Worm (Caenorhabditis elegans) whole organism, early embryonic: Measurements from ENCODE around the gene F34D10.4.

Experiments used
- B0310.2 ChIP-seq: sonication (generic microtip); optimal IDR thresholded peaks from 2 replicates; lab custom pipeline; 2016; ENCODE audit warnings: mild to moderate bottlenecking, missing genetic modification characterization, missing compliant biosample characterization
- F13C5.2 ChIP-seq: sonication (generic microtip); optimal IDR thresholded peaks from 2 replicates; lab custom pipeline; 2017; ENCODE audit warnings: mild to moderate bottlenecking, missing genetic modification characterization, inconsistent platforms, missing compliant biosample characterization
- aly-1 ChIP-seq: sonication (generic microtip); optimal IDR thresholded peaks from 2 replicates; lab custom pipeline; 2016; ENCODE audit warnings: missing genetic modification characterization, missing compliant biosample characterization
- ama-1 ChIP-seq: fragments of 150-350 bp; optimal IDR thresholded peaks from 2 replicates; lab custom pipeline; 2014
- ceh-13 ChIP-seq: fragments of 200-800 bp; sonication (Bioruptor generic); optimal IDR thresholded peaks from 2 replicates; lab custom pipeline; 2018; ENCODE audit warnings: mild to moderate bottlenecking, missing genetic modification characterization, missing compliant biosample characterization
- ceh-36 ChIP-seq: sonication (generic microtip); optimal IDR thresholded peaks from 2 replicates; lab custom pipeline; 2016; ENCODE audit warnings: missing genetic modification characterization, inconsistent platforms, missing compliant biosample characterization
- ets-7 ChIP-seq: sonication (generic microtip); optimal IDR thresholded peaks from 2 replicates; lab custom pipeline; 2016; ENCODE audit warnings: missing genotype, missing genetic modification characterization, missing compliant biosample characterization
- flt-1 ChIP-seq: fragments of 200-800 bp; sonication (Bioruptor generic); IDR thresholded peaks from 2 replicates; pipeline ENCODE4 v1.3.6; 2022; ENCODE audit warnings: missing genetic modification characterization, missing compliant biosample characterization
- hmbx-1 ChIP-seq: sonication (generic microtip); optimal IDR thresholded peaks from 2 replicates; lab custom pipeline; 2016; ENCODE audit warnings: mild to moderate bottlenecking, missing genetic modification characterization, missing compliant biosample characterization
- hmg-4 ChIP-seq: fragments of 200-800 bp; sonication (Bioruptor generic); optimal IDR thresholded peaks from 2 replicates; lab custom pipeline; 2018; ENCODE audit warnings: mild to moderate bottlenecking, missing genetic modification characterization, missing compliant biosample characterization
- hnd-1 ChIP-seq: sonication (generic microtip); optimal IDR thresholded peaks from 2 replicates; lab custom pipeline; 2016; ENCODE audit warnings: missing genetic modification characterization, missing compliant biosample characterization
- pes-1 ChIP-seq: fragments of 200-800 bp; sonication (Bioruptor generic); IDR thresholded peaks from 2 replicates; pipeline ENCODE4 v1.3.6; 2022; ENCODE audit warnings: missing genetic modification reagents, missing genetic modification characterization, missing compliant biosample characterization
- scrt-1 ChIP-seq: fragments of 200-800 bp; sonication (Bioruptor generic); IDR thresholded peaks from 2 replicates; pipeline ENCODE4 v1.3.6; 2022; ENCODE audit warnings: missing genetic modification characterization, missing compliant biosample characterization
- sea-1 ChIP-seq: fragments of 200-800 bp; sonication (Bioruptor generic); conservative IDR thresholded peaks from 2 replicates; pipeline ENCODE4 v1.3.6; 2022; ENCODE audit warnings: missing genetic modification characterization, missing compliant biosample characterization
- tbx-11 ChIP-seq: fragments of 200-800 bp; sonication (Bioruptor generic); IDR thresholded peaks from 2 replicates; pipeline ENCODE4 v1.3.6; 2022; ENCODE audit warnings: missing genetic modification characterization, missing compliant biosample characterization
- tbx-37 ChIP-seq: fragments of 200-800 bp; sonication (Bioruptor generic); conservative IDR thresholded peaks from 2 replicates; pipeline ENCODE4 v1.3.6; 2022; ENCODE audit warnings: missing genetic modification reagents, missing genetic modification characterization, missing compliant biosample characterization
- tra-4 ChIP-seq: sonication (generic microtip); optimal IDR thresholded peaks from 2 replicates; lab custom pipeline; 2017; ENCODE audit warnings: missing genetic modification characterization, missing compliant biosample characterization

The F34D10.4 gene

DNA sequence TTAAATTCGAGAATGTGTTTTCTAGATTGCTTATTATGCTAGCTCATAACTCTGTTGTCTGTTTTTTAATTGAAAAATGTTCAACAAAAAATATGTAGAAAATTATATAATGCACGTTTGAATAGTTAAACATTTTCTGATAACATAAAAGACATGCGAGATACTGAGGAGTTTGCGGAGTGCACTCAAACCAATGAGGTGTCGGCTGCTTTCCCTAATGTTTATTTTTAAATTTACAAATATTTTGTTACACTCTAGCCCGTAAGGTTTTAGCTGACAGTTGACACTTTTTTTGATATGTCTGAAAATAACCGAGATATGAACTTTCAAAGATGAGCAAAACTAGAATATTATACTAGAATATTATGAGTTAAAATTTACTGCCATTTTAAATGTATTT lies 28.2 kb downstream of the F34D10.4 start:
- TF ChIP-seq ama-1 (lab: Kevin White, UChicago) = no peak
- no peak for TF ChIP-seq tbx-11 (GFP tag; lab: Robert Waterston, UW)
- no peak for TF ChIP-seq ceh-13 (GFP tag; lab: Kevin White, UChicago)
- TF ChIP-seq hmbx-1 (tag; lab: Kevin White, UChicago) = no peak
- no peak for TF ChIP-seq tbx-37 (GFP tag; lab: Robert Waterston, UW)
- no peak for TF ChIP-seq B0310.2 (tag; lab: Kevin White, UChicago)
- TF ChIP-seq hmg-4 (GFP tag; lab: Kevin White, UChicago) = no peak
- TF ChIP-seq sea-1 (GFP tag; lab: Robert Waterston, UW) = no peak
- TF ChIP-seq F13C5.2 (tag; lab: Kevin White, UChicago) = no peak
- no peak for TF ChIP-seq ets-7 (tag; lab: Kevin White, UChicago)

DNA sequence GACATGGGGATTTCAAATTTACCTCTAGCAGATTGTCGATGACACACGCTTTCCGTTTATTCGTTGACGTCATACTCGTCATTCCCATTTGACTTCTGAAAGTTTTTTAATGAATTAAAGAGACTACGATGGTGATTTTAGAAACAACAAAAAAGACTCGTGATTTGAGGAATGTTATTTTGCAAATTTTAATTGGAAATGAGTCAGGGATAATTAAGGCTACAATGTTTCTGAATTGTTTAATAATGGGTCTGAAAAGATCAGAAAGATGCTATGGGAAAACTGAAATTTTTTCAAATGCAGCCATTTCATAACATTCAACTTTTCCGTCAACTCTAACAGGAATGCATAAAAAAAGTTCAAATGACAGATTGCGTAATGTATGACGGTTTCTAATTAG lies 29.1 kb downstream of the F34D10.4 start, which contains the start of gene C44F1.1:
TSS of gene C44F1.1 (minus strand) at position 101 of the 400 bp plus-strand sequence.
- TF ChIP-seq scrt-1 = no peak
- no peak for TF ChIP-seq ceh-36 (tag; lab: Kevin White, UChicago)
- no peak for TF ChIP-seq ama-1 (lab: Kevin White, UChicago)
- no peak for TF ChIP-seq ceh-13 (GFP tag; lab: Kevin White, UChicago)
- TF ChIP-seq hmg-4 (GFP tag; lab: Kevin White, UChicago) = no peak
- TF ChIP-seq flt-1 = no peak
- no peak for TF ChIP-seq tbx-11 (GFP tag; lab: Robert Waterston, UW)
- TF ChIP-seq pes-1 (GFP tag; lab: Robert Waterston, UW) = no peak
- TF ChIP-seq hmbx-1 (tag; lab: Kevin White, UChicago) = no peak
- TF ChIP-seq ets-7 (tag; lab: Kevin White, UChicago) = no peak
- TF ChIP-seq F13C5.2 (tag; lab: Kevin White, UChicago) = no peak

DNA sequence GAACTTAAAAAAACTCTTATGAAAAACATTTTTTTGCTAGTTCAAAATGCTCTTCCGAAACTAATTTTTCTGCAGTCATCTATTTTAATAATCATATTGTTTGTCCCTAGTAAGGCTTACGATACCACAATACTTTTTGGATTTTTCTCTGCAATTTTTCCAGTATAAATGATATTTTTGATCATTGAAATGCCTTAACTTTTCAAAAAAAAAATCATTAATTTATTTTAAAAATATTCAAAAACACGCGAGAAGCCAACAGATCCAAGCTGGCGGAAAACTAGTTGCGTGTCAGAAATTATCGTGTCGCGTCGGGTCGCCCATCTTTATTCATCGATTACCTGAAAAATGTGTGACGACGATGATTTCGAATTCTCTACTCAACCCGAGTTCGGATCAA lies 31.8 kb downstream of the F34D10.4 start, which contains the start of gene gmeb-3:
TSS of gene gmeb-3 (plus strand) at position 301 of the 400 bp plus-strand sequence.
- no peak for TF ChIP-seq tbx-37 (GFP tag; lab: Robert Waterston, UW)
- TF ChIP-seq aly-1 = no peak
- TF ChIP-seq tbx-11 (GFP tag; lab: Robert Waterston, UW) = no peak
- TF ChIP-seq ceh-13 (GFP tag; lab: Kevin White, UChicago) = no peak
- no peak for TF ChIP-seq scrt-1
- no peak for TF ChIP-seq flt-1
- no peak for TF ChIP-seq B0310.2 (tag; lab: Kevin White, UChicago)
- TF ChIP-seq sea-1 (GFP tag; lab: Robert Waterston, UW) = no peak
- TF ChIP-seq hmg-4 (GFP tag; lab: Kevin White, UChicago) = no peak
- TF ChIP-seq F13C5.2 (tag; lab: Kevin White, UChicago) = no peak
- no peak for TF ChIP-seq hmbx-1 (tag; lab: Kevin White, UChicago)

DNA sequence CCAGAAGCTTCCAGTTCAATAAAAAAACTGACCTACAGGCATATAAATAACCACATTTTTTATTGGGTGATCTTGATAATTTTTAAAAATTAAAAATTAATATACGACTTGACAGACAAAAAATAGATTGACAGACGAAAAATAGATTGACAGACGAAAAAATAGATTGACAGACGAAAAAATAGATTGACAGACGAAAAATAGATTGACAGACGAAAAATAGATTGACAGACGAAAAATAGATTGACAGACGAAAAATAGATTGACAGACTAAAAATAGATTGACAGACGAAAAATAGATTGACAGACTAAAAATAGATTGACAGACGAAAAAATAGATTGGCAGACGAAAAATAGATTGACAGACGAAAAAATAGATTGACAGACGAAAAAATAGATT lies 34.0 kb downstream of the F34D10.4 start:
- TF ChIP-seq tbx-11 (GFP tag; lab: Robert Waterston, UW) (peak; percentile 87), tbx-37 (GFP tag; lab: Robert Waterston, UW) (peak; percentile 78), sea-1 (GFP tag; lab: Robert Waterston, UW) (peak; percentile 83), pes-1 (GFP tag; lab: Robert Waterston, UW) (peak; percentile 33; the same call in 1 of the 2 replicates)

DNA sequence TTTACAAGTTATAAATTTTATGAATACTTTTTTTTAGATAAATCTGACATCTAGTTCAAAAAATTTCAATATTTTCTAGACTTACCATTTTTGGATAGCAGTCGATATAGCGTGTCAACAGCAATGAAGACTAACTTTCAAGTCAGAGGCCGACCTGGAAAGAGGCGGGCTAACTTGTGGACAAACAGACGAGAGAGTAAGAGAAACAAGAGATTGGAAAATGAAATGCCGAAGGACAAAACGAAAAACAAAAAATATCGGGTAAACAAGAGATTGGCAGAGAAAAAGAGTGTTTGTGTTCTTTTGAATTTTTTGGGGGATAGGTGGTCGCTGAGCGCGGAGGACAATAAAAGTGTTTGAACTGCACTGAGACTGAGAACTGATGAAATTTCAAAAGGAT lies 36.8 kb downstream of the F34D10.4 start, which contains the start of gene lec-4:
TSS of gene lec-4 (minus strand) at position 154 of the 400 bp plus-strand sequence.
- TF ChIP-seq ceh-13 (GFP tag; lab: Kevin White, UChicago) (no peak), ets-7 (tag; lab: Kevin White, UChicago) (no peak), ama-1 (lab: Kevin White, UChicago) (no peak), ceh-36 (tag; lab: Kevin White, UChicago) (no peak), hmg-4 (GFP tag; lab: Kevin White, UChicago) (no peak), aly-1 (no peak), tbx-37 (GFP tag; lab: Robert Waterston, UW) (no peak), hmbx-1 (tag; lab: Kevin White, UChicago) (no peak), B0310.2 (tag; lab: Kevin White, UChicago) (no peak), F13C5.2 (tag; lab: Kevin White, UChicago) (no peak), tra-4 (tag; lab: Kevin White, UChicago) (no peak), sea-1 (GFP tag; lab: Robert Waterston, UW) (no peak), flt-1 (no peak), scrt-1 (no peak), tbx-11 (GFP tag; lab: Robert Waterston, UW) (no peak), hnd-1 (tag; lab: Kevin White, UChicago) (no peak)

DNA sequence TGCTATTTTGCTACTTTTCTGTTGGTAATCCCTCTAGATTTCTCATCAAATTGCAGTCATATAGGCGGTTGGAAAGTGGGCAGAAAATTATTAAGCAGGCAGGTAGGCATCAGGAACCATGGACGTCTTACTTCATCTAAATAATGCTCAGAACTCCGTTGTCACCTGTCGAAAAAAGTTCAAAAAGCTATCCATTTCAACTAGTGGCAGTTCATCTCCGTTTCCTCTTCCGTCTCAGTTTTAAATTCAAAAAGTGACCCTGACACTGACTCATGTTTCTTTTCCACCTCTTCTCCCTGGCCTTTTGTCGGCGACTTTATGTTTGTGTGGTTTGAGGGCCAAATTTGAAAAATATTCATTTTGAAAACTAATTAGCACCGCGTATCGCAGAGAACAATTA lies 38.1 kb downstream of the F34D10.4 start:
- no peak for TF ChIP-seq tbx-37 (GFP tag; lab: Robert Waterston, UW)
- no peak for TF ChIP-seq pes-1 (GFP tag; lab: Robert Waterston, UW)
- TF ChIP-seq aly-1 = no peak
- TF ChIP-seq F13C5.2 (tag; lab: Kevin White, UChicago) = no peak
- no peak for TF ChIP-seq B0310.2 (tag; lab: Kevin White, UChicago)
- TF ChIP-seq hnd-1 (tag; lab: Kevin White, UChicago) = no peak
- no peak for TF ChIP-seq ceh-36 (tag; lab: Kevin White, UChicago)
- TF ChIP-seq scrt-1 = no peak
- TF ChIP-seq tra-4 (tag; lab: Kevin White, UChicago) = no peak
- no peak for TF ChIP-seq ets-7 (tag; lab: Kevin White, UChicago)
- TF ChIP-seq ama-1 (lab: Kevin White, UChicago) = no peak
- TF ChIP-seq flt-1 = no peak

DNA sequence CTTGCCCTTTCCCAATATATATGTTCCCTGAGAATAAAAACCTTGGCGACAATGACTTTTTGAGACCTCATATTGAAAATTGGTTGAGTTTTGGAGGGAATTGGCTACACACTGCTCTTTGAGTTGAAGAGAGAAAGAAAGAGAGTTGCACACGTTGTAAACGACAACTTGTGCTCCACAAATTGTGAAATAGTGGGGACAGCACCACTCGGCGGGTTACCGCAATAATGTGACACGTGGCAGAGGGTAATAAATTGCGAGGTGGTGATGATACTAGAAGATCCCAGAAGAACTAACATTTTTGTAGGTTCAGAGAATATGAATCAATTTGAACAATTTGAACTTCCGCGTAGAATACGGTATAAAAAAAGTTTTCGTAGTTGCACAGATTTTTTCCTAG lies 45.4 kb downstream of the F34D10.4 start:
- no peak for TF ChIP-seq aly-1
- TF ChIP-seq sea-1 (GFP tag; lab: Robert Waterston, UW) = no peak
- TF ChIP-seq F13C5.2 (tag; lab: Kevin White, UChicago) = no peak
- TF ChIP-seq tbx-11 (GFP tag; lab: Robert Waterston, UW) = no peak
- TF ChIP-seq pes-1 (GFP tag; lab: Robert Waterston, UW) = no peak
- no peak for TF ChIP-seq ama-1 (lab: Kevin White, UChicago)
- TF ChIP-seq ceh-13 (GFP tag; lab: Kevin White, UChicago) = no peak
- TF ChIP-seq ets-7 (tag; lab: Kevin White, UChicago) = no peak
- TF ChIP-seq tra-4 (tag; lab: Kevin White, UChicago) = no peak
- TF ChIP-seq scrt-1 = no peak
